Fruit fly (Drosophila melanogaster) whole organism, wandering third instar larva: Measurements from ENCODE around the gene TMEM216.

Source experiments
- Abd-B ChIP-seq: fragments of >200 bp; optimal IDR thresholded peaks from 2 replicates; lab custom pipeline; 2017; ENCODE audit warnings: missing biosample characterization, missing genetic modification characterization
- CG32264 ChIP-seq: fragments of 200-800 bp; sonication (Bioruptor generic); optimal IDR thresholded peaks from 2 replicates; lab custom pipeline; 2016; ENCODE audit warnings: missing biosample characterization, missing genetic modification characterization
- CG9705 ChIP-seq: fragments of 200-800 bp; sonication (Bioruptor generic); optimal IDR thresholded peaks from 2 replicates; lab custom pipeline; 2018; ENCODE audit warnings: missing biosample characterization, mild to moderate bottlenecking, missing genetic modification characterization
- CrebA ChIP-seq: fragments of 200-800 bp; sonication (Bioruptor generic); optimal IDR thresholded peaks from 2 replicates; lab custom pipeline; 2016; ENCODE audit warnings: missing biosample characterization, mild to moderate bottlenecking, missing genetic modification characterization, borderline replicate concordance
- Dfd ChIP-seq: fragments of >200 bp; optimal IDR thresholded peaks from 2 replicates; lab custom pipeline; 2017; ENCODE audit warnings: missing biosample characterization, missing genetic modification characterization
- Dif ChIP-seq: fragments of 200-275, 200-300 bp; sonication (Bioruptor generic); optimal IDR thresholded peaks from 2 replicates; lab custom pipeline; 2018; ENCODE audit warnings: missing biosample characterization, missing genetic modification characterization; ENCODE audit not compliant: partially characterized antibody
- GATAd ChIP-seq: sonication (Bioruptor generic); optimal IDR thresholded peaks from 2 replicates; lab custom pipeline; 2016; ENCODE audit warnings: missing biosample characterization, missing genetic modification characterization
- HLH106 ChIP-seq: fragments of 200-800 bp; optimal IDR thresholded peaks from 3 replicates; lab custom pipeline; 2019; ENCODE audit warnings: missing biosample characterization, mild to moderate bottlenecking, missing genetic modification characterization, moderate library complexity
- Hnf4 ChIP-seq: fragments of 200-800 bp; sonication (Bioruptor generic); optimal IDR thresholded peaks from 2 replicates; lab custom pipeline; 2016; ENCODE audit warnings: missing biosample characterization, mild to moderate bottlenecking, missing genetic modification characterization
- Hr78 ChIP-seq: fragments of >200 bp; optimal IDR thresholded peaks from 2 replicates; lab custom pipeline; 2017; ENCODE audit warnings: missing biosample characterization, missing genetic modification characterization
- Hr83 ChIP-seq: fragments of 200-300 bp; sonication (Bioruptor generic); optimal IDR thresholded peaks from 2 replicates; lab custom pipeline; 2016; ENCODE audit warnings: missing biosample characterization, mild to moderate bottlenecking, missing genetic modification characterization, moderate library complexity; ENCODE audit not compliant: poor library complexity, severe bottlenecking
- Jra ChIP-seq: sonication (Bioruptor generic); optimal IDR thresholded peaks from 2 replicates; lab custom pipeline; 2016; ENCODE audit warnings: missing biosample characterization, missing genetic modification characterization
- Mio ChIP-seq: sonication (Bioruptor generic); optimal IDR thresholded peaks from 2 replicates; lab custom pipeline; 2016; ENCODE audit warnings: missing biosample characterization, missing genetic modification characterization
- Myc ChIP-seq: fragments of >200 bp; optimal IDR thresholded peaks from 2 replicates; lab custom pipeline; 2017
- N ChIP-seq: fragments of >200 bp; optimal IDR thresholded peaks from 2 replicates; lab custom pipeline; 2018; ENCODE audit warnings: missing biosample characterization, missing external identifiers, missing genetic modification characterization
- OdsH ChIP-seq: fragments of 200-800 bp; sonication (Bioruptor generic); optimal IDR thresholded peaks from 2 replicates; lab custom pipeline; 2016; ENCODE audit warnings: missing biosample characterization, mild to moderate bottlenecking, missing genetic modification characterization
- Rel ChIP-seq, 2 experiments: fragments of 200-800 bp; sonication (Bioruptor generic) in 1 of 2; optimal IDR thresholded peaks; 2 replicates in 1 of 2; 3 replicates in 1 of 2; lab custom pipeline; 2016 to 2019; ENCODE audit warnings: mild to moderate bottlenecking in 2 of 2, missing biosample characterization in 2 of 2, missing genetic modification characterization in 2 of 2, moderate library complexity in 1 of 2
- Sp1 ChIP-seq: fragments of 200-800 bp; sonication (Bioruptor generic); optimal IDR thresholded peaks from 3 replicates; lab custom pipeline; 2019; ENCODE audit warnings: missing biosample characterization, mild to moderate bottlenecking, missing genetic modification characterization, moderate library complexity
- Vsx2 ChIP-seq: fragments of 200-300, 225-300 bp; sonication (Bioruptor generic); optimal IDR thresholded peaks from 2 replicates; lab custom pipeline; 2018; ENCODE audit warnings: missing biosample characterization, missing genetic modification characterization; ENCODE audit not compliant: partially characterized antibody
- br ChIP-seq: fragments of 200-800 bp; sonication (Bioruptor generic); optimal IDR thresholded peaks from 2 replicates; lab custom pipeline; 2016; ENCODE audit warnings: missing biosample characterization, missing genetic modification characterization
- brk ChIP-seq: fragments of 200-800 bp; sonication (Bioruptor generic); optimal IDR thresholded peaks from 2 replicates; lab custom pipeline; 2016; ENCODE audit warnings: missing biosample characterization, mild to moderate bottlenecking, missing genetic modification characterization
- dl ChIP-seq, 2 experiments: fragments of 175-275, 200-275 bp in 1 of 2; fragments of 200-275 bp in 1 of 2; sonication (Bioruptor generic); optimal IDR thresholded peaks; lab custom pipeline; 2018; ENCODE audit warnings: mild to moderate bottlenecking in 2 of 2, missing biosample characterization in 2 of 2, missing genetic modification characterization in 2 of 2, moderate library complexity in 2 of 2; ENCODE audit not compliant: partially characterized antibody in 2 of 2, insufficient read depth in 1 of 2
- dmrt93B ChIP-seq: fragments of 200-800 bp; sonication (Bioruptor generic); optimal IDR thresholded peaks from 2 replicates; lab custom pipeline; 2018; ENCODE audit warnings: missing biosample characterization, mild to moderate bottlenecking, missing genetic modification characterization
- dsf ChIP-seq: sonication (Bioruptor generic); optimal IDR thresholded peaks from 2 replicates; lab custom pipeline; 2016; ENCODE audit warnings: missing biosample characterization, missing genetic modification characterization, borderline replicate concordance
- ey ChIP-seq: fragments of 200-800 bp; sonication (Bioruptor generic); optimal IDR thresholded peaks from 2 replicates; lab custom pipeline; 2016; ENCODE audit warnings: missing biosample characterization, missing genetic modification characterization
- foxo ChIP-seq, 2 experiments: fragments of 200-800 bp; sonication (Bioruptor generic); optimal IDR thresholded peaks; 2 replicates in 1 of 2; 3 replicates in 1 of 2; lab custom pipeline; 2016 to 2017; ENCODE audit warnings: missing biosample characterization in 2 of 2, missing genetic modification characterization in 2 of 2
- fru ChIP-seq: fragments of 200-800 bp; sonication (Bioruptor generic); optimal IDR thresholded peaks from 3 replicates; lab custom pipeline; 2016; ENCODE audit warnings: missing biosample characterization, mild to moderate bottlenecking, missing genetic modification characterization
- h ChIP-seq: fragments of 200-800 bp; sonication (Bioruptor generic); optimal IDR thresholded peaks from 3 replicates; lab custom pipeline; 2016; ENCODE audit warnings: missing biosample characterization, mild to moderate bottlenecking, missing genetic modification characterization
- jim ChIP-seq: fragments of 175-275, 200-325 bp; sonication (Bioruptor generic); optimal IDR thresholded peaks from 2 replicates; lab custom pipeline; 2016; ENCODE audit warnings: missing biosample characterization, mild to moderate bottlenecking, missing genetic modification characterization
- lola ChIP-seq: fragments of >200 bp; optimal IDR thresholded peaks from 2 replicates; lab custom pipeline; 2017; ENCODE audit warnings: missing biosample characterization, missing genetic modification characterization
- pan ChIP-seq: fragments of >200 bp; optimal IDR thresholded peaks from 2 replicates; lab custom pipeline; 2017
- psq ChIP-seq: fragments of 200-800 bp; sonication (Bioruptor generic); optimal IDR thresholded peaks from 3 replicates; lab custom pipeline; 2017; ENCODE audit warnings: missing biosample characterization, mild to moderate bottlenecking, missing genetic modification characterization, moderate library complexity
- rgr ChIP-seq: fragments of 200-800 bp; sonication (Bioruptor generic); optimal IDR thresholded peaks from 3 replicates; lab custom pipeline; 2016; ENCODE audit warnings: missing biosample characterization, mild to moderate bottlenecking, missing genetic modification characterization
- sage ChIP-seq: fragments of 200-800 bp; sonication (Bioruptor generic); optimal IDR thresholded peaks from 2 replicates; lab custom pipeline; 2016; ENCODE audit warnings: missing biosample characterization, mild to moderate bottlenecking, missing genetic modification characterization
- sv ChIP-seq: fragments of 200-800 bp; sonication (Bioruptor generic); optimal IDR thresholded peaks from 3 replicates; lab custom pipeline; 2016; ENCODE audit warnings: missing biosample characterization, missing genetic modification characterization
- tai ChIP-seq: sonication (Bioruptor generic); optimal IDR thresholded peaks from 2 replicates; lab custom pipeline; 2016; ENCODE audit warnings: missing biosample characterization, missing genetic modification characterization
- usp ChIP-seq: fragments of >200 bp; optimal IDR thresholded peaks from 2 replicates; lab custom pipeline; 2017; ENCODE audit warnings: missing biosample characterization, missing genetic modification characterization
- woc ChIP-seq: sonication (Bioruptor generic); optimal IDR thresholded peaks from 2 replicates; lab custom pipeline; 2016; ENCODE audit warnings: missing biosample characterization, mild to moderate bottlenecking, missing genetic modification characterization

Gene TMEM216

dm6 chr3R:8676560-8677000 lies 39.5 kb upstream of the TMEM216 start, which contains the start of the genes Unc50, CG11755 and CG8043:
TSS of gene Unc50 (minus strand) at chr3R:8676613.
TSS of gene CG11755 (plus strand) at chr3R:8676915.
TSS of gene CG8043 (plus strand) at chr3R:8676915.
- no peak for TF ChIP-seq brk (GFP tag; lab: Kevin White, UChicago)
- peak; percentile 82 for TF ChIP-seq rgr (GFP tag; lab: Kevin White, UChicago)
- TF ChIP-seq dl (GFP tag; optimal IDR thresholded peaks at IDR 0.05; lab: Kevin White, UChicago; ENCODE audit: insufficient read depth in 1 of 2, partially characterized antibody in 2 of 2), result no peak
- no peak for TF ChIP-seq Mio (GFP tag; lab: Kevin White, UChicago)
- no peak for TF ChIP-seq N (GFP tag; lab: Kevin White, UChicago)
- peak; percentile 24 for TF ChIP-seq Myc (lab: Kevin White, UChicago)
- TF ChIP-seq GATAd (GFP tag; lab: Kevin White, UChicago), result no peak
- peak; percentile 70 for TF ChIP-seq psq (GFP tag; lab: Kevin White, UChicago)
- TF ChIP-seq fru (GFP tag; lab: Kevin White, UChicago), result peak; percentile 82
- peak; percentile 80 for TF ChIP-seq CG9705 (GFP tag; lab: Kevin White, UChicago)
- TF ChIP-seq dmrt93B (GFP tag; lab: Kevin White, UChicago), result peak; percentile 74
- peak; percentile 74 for TF ChIP-seq ey (GFP tag; lab: Kevin White, UChicago)
- peak in 1 of 2 experiments; percentile 83 for TF ChIP-seq foxo (GFP tag; optimal IDR thresholded peaks at IDR 0.05; lab: Kevin White, UChicago)
- peak; percentile 72 for TF ChIP-seq sv (GFP tag; lab: Kevin White, UChicago)
- peak; percentile 73 for TF ChIP-seq sage (GFP tag; lab: Kevin White, UChicago)
- TF ChIP-seq dsf, result peak; percentile 79
- TF ChIP-seq Rel (GFP tag; optimal IDR thresholded peaks at IDR 0.05; lab: Kevin White, UChicago), result no peak
- TF ChIP-seq Rel (tag; optimal IDR thresholded peaks at IDR 0.05; lab: Kevin White, UChicago), result peak; percentile 48
- no peak for TF ChIP-seq CrebA (GFP tag; lab: Kevin White, UChicago)
- TF ChIP-seq Abd-B (GFP tag; lab: Kevin White, UChicago), result no peak
- TF ChIP-seq br (GFP tag; lab: Kevin White, UChicago), result peak; percentile 76
- no peak for TF ChIP-seq usp (GFP tag; lab: Kevin White, UChicago)
- peak; percentile 85 for TF ChIP-seq HLH106
- TF ChIP-seq Vsx2, result no peak
- no peak for TF ChIP-seq jim (GFP tag; lab: Kevin White, UChicago)
- TF ChIP-seq woc, result peak; percentile 95
- TF ChIP-seq Hr83, result peak; percentile 47
- no peak for TF ChIP-seq Hnf4
- peak; percentile 86 for TF ChIP-seq h (GFP tag; lab: Kevin White, UChicago)
- TF ChIP-seq Dif (GFP tag; lab: Kevin White, UChicago), result no peak
- no peak for TF ChIP-seq Dfd (GFP tag; lab: Kevin White, UChicago)
- TF ChIP-seq Jra (GFP tag; lab: Kevin White, UChicago), result no peak
- TF ChIP-seq OdsH, result peak; percentile 79
- no peak for TF ChIP-seq Hr78 (GFP tag; lab: Kevin White, UChicago)
- no peak for TF ChIP-seq tai (GFP tag; lab: Kevin White, UChicago)
- no peak for TF ChIP-seq lola (GFP tag; lab: Kevin White, UChicago)
- no peak for TF ChIP-seq pan (lab: Kevin White, UChicago)
- peak; percentile 74 for TF ChIP-seq Sp1 (GFP tag; lab: Kevin White, UChicago)
- peak; percentile 49 for TF ChIP-seq CG32264 (GFP tag; lab: Kevin White, UChicago)

DNA sequence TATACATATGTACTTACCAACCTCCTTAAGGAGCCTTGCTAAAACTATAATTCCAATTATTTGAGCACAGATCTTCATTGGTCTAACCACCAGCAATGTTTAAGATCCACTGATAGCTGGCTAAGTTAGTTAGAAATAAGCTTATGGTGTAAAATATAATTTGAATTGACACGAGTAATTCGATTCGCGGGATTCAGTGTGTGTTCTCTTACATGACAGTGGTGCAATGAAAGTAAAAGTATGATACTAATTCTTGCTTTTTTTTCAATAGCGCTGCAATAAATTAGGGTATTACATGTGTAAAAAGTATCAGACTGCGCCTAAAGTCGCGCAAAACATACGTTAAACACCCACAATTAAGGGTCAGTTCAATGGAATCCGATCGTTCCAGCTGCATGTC lies 36.1 kb upstream of the TMEM216 start, which contains the start of gene CG33325:
CG33325 (minus strand) TSS at position 101 of the 400 bp plus-strand sequence.
- TF ChIP-seq Abd-B (GFP tag; lab: Kevin White, UChicago), result no peak

- no peak for TF ChIP-seq CrebA (GFP tag; lab: Kevin White, UChicago)
- TF ChIP-seq GATAd (GFP tag; lab: Kevin White, UChicago), result no peak
- no peak for TF ChIP-seq Dfd (GFP tag; lab: Kevin White, UChicago)
- TF ChIP-seq CG32264 (GFP tag; lab: Kevin White, UChicago), result no peak
- no peak for TF ChIP-seq Vsx2
- TF ChIP-seq Dif (GFP tag; lab: Kevin White, UChicago), result no peak
- TF ChIP-seq, all 38 proteins: peak for 0
Observed at dm6 chr3R:8680611-8681010, 35.4 kb upstream of the TMEM216 start.
